Worm (Caenorhabditis elegans): ENCODE results near the gene str-41.

ce11 chrV:7455008-7455407, 43.2 kb downstream of the str-41 start, which contains the start of gene F25E5.2:
- TF ChIP-seq ces-1 (GFP tag; optimal IDR thresholded peaks at IDR 0.05) = no peak
- no peak for TF ChIP-seq snpc-4 (tag; optimal IDR thresholded peaks at IDR 0.05)
- no peak for TF ChIP-seq unc-62 (GFP tag; optimal IDR thresholded peaks at IDR 0.05)
- no peak for TF ChIP-seq nhr-76 (tag; optimal IDR thresholded peaks at IDR 0.05)
- TF ChIP-seq elt-3 (tag; optimal IDR thresholded peaks at IDR 0.05) = no peak
